Worm (Caenorhabditis elegans): ENCODE results near the gene Y44A6D.3.

ce11 chrV:20814424-20814823 lies 22.2 kb upstream of the Y44A6D.3 start, which contains the start of gene Y44A6D.7:
- TF ChIP-seq pha-4 (GFP tag; IDR thresholded peaks at IDR 0.05) (no peak), pha-4 (tag; optimal IDR thresholded peaks at IDR 0.05) (no peak), lin-1 (GFP tag; IDR thresholded peaks at IDR 0.05) (no peak), nhr-237 (tag; optimal IDR thresholded peaks at IDR 0.05) (no peak), daf-12 (tag; optimal IDR thresholded peaks at IDR 0.05) (no peak), ztf-11 (tag; optimal IDR thresholded peaks at IDR 0.05) (no peak)

All from whole organism, L4 larva.